Worm (Caenorhabditis elegans) whole organism, L1 larva: Measurements from ENCODE around the gene ZK1058.3.

Source experiments
- aly-2 ChIP-seq: fragments of 150-350 bp; optimal IDR thresholded peaks from 2 replicates; lab custom pipeline; 2014; ENCODE audit warnings: missing biosample characterization, missing genetic modification characterization
- fkh-4 ChIP-seq: sonication (generic microtip); optimal IDR thresholded peaks from 2 replicates; lab custom pipeline; 2016; ENCODE audit warnings: missing compliant biosample characterization, missing genetic modification characterization, borderline replicate concordance
- nhr-76 ChIP-seq: sonication (generic microtip); optimal IDR thresholded peaks from 2 replicates; lab custom pipeline; 2017; ENCODE audit warnings: missing biosample characterization, missing genetic modification characterization
- sox-4 ChIP-seq: sonication (generic microtip); optimal IDR thresholded peaks from 2 replicates; lab custom pipeline; 2016; ENCODE audit warnings: missing genetic modification characterization, missing compliant biosample characterization
- sptf-1 ChIP-seq: fragments of 150-350 bp; optimal IDR thresholded peaks from 2 replicates; lab custom pipeline; 2014; ENCODE audit warnings: missing biosample characterization, missing genetic modification characterization
- tbx-2 ChIP-seq: sonication (generic microtip); optimal IDR thresholded peaks from 2 replicates; lab custom pipeline; 2016; ENCODE audit warnings: missing genetic modification characterization, missing compliant biosample characterization

ce11 chrIII:3953235-3953634 lies 34.6 kb downstream of the ZK1058.3 start:
- TF ChIP-seq nhr-76 (tag; lab: Kevin White, UChicago) (no peak), tbx-2 (peak; percentile 39), fkh-4 (tag; lab: Kevin White, UChicago) (no peak), sptf-1 (tag; lab: Kevin White, UChicago) (no peak), aly-2 (no peak), sox-4 (tag; lab: Kevin White, UChicago) (no peak)
